Worm (Caenorhabditis elegans): ENCODE measurements around the gene C14E2.11.

Gene C14E2.11

DNA sequence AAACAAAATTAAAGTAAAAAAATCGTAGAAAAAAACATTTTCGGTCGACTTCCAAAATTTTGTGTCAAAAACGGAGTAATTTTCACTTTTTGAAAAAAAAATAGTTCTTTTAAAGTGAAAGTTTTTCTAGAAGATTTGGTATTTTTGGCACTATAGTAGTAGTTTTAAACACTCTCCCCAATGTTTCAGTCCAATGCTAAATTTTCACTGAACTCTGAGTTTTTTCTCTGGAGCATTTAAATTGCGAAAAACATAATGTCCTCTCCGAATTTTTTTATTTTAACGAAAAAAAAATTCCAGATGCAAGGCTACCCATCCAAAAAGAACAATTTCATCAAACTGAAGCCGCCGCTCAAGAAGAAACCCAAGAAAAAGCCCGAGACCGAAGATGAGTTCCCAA is 14.8 kb downstream of the C14E2.11 start, which contains the start of gene C14E2.7:
C14E2.7 (plus strand) TSS at position 301 of the 400 bp plus-strand sequence.
- TF ChIP-seq ztf-11 (tag; optimal IDR thresholded peaks at IDR 0.05), result no peak
- TF ChIP-seq nhr-23 (tag; optimal IDR thresholded peaks at IDR 0.05), result no peak

DNA sequence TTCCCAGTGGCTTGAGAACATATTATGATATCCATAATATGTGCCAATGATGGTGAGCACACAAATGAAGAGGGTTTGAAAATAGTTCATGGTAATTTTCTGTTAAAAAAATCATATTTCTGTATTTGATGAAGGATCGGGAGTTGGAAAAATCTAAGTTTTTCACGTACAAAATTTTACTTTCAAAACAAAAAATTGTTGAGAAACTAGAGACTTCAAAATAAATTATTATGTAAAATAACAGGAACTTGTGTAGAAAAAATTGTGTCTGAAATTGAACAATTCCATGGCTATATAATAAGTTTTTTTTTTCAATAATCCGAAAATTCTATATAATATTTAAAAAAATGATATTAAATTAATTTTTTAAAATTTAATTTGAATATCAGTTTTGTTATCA is 20.0 kb downstream of the C14E2.11 start, which contains the start of gene C14E2.4:
C14E2.4 (minus strand) TSS at position 101 of the 400 bp plus-strand sequence.
- no peak for TF ChIP-seq nhr-28 (tag; optimal IDR thresholded peaks at IDR 0.05)
- no peak for TF ChIP-seq nhr-67 (tag; optimal IDR thresholded peaks at IDR 0.05)
- no peak for TF ChIP-seq fkh-10 (GFP tag; optimal IDR thresholded peaks at IDR 0.05)

- no peak for TF ChIP-seq sea-2 (GFP tag; optimal IDR thresholded peaks at IDR 0.05)
- no peak for TF ChIP-seq nhr-77 (tag; optimal IDR thresholded peaks at IDR 0.05)
- no peak for TF ChIP-seq ceh-16 (tag; optimal IDR thresholded peaks at IDR 0.05)
- TF ChIP-seq aly-2 (tag; optimal IDR thresholded peaks at IDR 0.05), result no peak
- no peak for TF ChIP-seq R02D3.7 (tag; optimal IDR thresholded peaks at IDR 0.05)
- no peak for TF ChIP-seq nhr-237 (tag; optimal IDR thresholded peaks at IDR 0.05)
- TF ChIP-seq fkh-10 (GFP tag; optimal IDR thresholded peaks at IDR 0.05), result no peak
- TF ChIP-seq nhr-76 (tag; optimal IDR thresholded peaks at IDR 0.05), result no peak
- no peak for TF ChIP-seq egl-5 (tag; optimal IDR thresholded peaks at IDR 0.05)
- TF ChIP-seq lin-39 (tag; optimal IDR thresholded peaks at IDR 0.05), result no peak
- no peak for TF ChIP-seq fos-1 (tag; optimal IDR thresholded peaks at IDR 0.05)
- no peak for TF ChIP-seq ztf-4 (tag; optimal IDR thresholded peaks at IDR 0.05)
- TF ChIP-seq lsy-12 (tag; optimal IDR thresholded peaks at IDR 0.05), result no peak
- no peak for TF ChIP-seq nhr-12 (tag; optimal IDR thresholded peaks at IDR 0.05)
Observed at ce11 chrX:1825290-1825832, 24.1 kb downstream of the C14E2.11 start, which contains the start of gene C14E2.5. C14E2.5 (minus strand) TSS chrX:1825340.

- TF ChIP-seq nhr-11 (tag; optimal IDR thresholded peaks at IDR 0.05) (no peak), nhr-67 (tag; optimal IDR thresholded peaks at IDR 0.05) (no peak), lin-39 (tag; optimal IDR thresholded peaks at IDR 0.05) (no peak), nhr-28 (tag; optimal IDR thresholded peaks at IDR 0.05) (no peak), fkh-2 (tag; optimal IDR thresholded peaks at IDR 0.05) (no peak)
Observed at ce11 chrX:1826166-1826565, 24.9 kb downstream of the C14E2.11 start, which contains the start of gene C14E2.1. C14E2.1 (plus strand) TSS chrX:1826466.

DNA sequence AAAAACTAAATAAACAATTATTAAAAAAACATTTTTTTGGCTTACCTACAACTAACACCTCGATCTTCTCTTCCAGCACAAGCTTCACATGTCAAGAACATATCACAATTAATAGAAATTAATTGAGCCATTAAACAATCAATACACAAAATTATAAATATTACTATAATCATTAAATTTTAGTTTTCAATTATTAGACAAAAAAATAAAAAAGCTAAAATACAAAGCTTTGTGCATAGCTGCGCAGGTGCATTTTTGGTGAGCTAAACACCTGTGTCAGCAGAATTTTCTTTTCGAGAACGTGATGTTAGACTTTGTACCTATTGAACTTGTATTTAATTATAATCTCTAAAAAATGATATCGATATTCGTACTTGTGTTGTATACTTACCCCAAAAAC is 28.7 kb downstream of the C14E2.11 start, which contains the start of gene C14E2.6:
C14E2.6 (minus strand) TSS at position 101 of the 400 bp plus-strand sequence.
- TF ChIP-seq zag-1 (tag; optimal IDR thresholded peaks at IDR 0.05), result no peak
- TF ChIP-seq nhr-11 (tag; optimal IDR thresholded peaks at IDR 0.05), result no peak
- TF ChIP-seq nhr-76 (tag; optimal IDR thresholded peaks at IDR 0.05), result no peak
- no peak for TF ChIP-seq sea-2 (GFP tag; optimal IDR thresholded peaks at IDR 0.05)
- no peak for TF ChIP-seq elt-3 (tag; optimal IDR thresholded peaks at IDR 0.05)
- TF ChIP-seq fkh-10 (GFP tag; optimal IDR thresholded peaks at IDR 0.05), result no peak
- TF ChIP-seq ztf-4 (tag; optimal IDR thresholded peaks at IDR 0.05), result no peak
- TF ChIP-seq eor-1 (tag; optimal IDR thresholded peaks at IDR 0.05), result no peak
- TF ChIP-seq lsy-12 (tag; optimal IDR thresholded peaks at IDR 0.05), result no peak
- no peak for TF ChIP-seq unc-39 (tag; optimal IDR thresholded peaks at IDR 0.05)
- no peak for TF ChIP-seq ceh-16 (tag; optimal IDR thresholded peaks at IDR 0.05)
- no peak for TF ChIP-seq skn-1 (tag; optimal IDR thresholded peaks at IDR 0.05)
- no peak for TF ChIP-seq pqm-1 (tag; optimal IDR thresholded peaks at IDR 0.05)
- TF ChIP-seq fos-1 (tag; optimal IDR thresholded peaks at IDR 0.05), result no peak
- TF ChIP-seq nhr-25 (tag; optimal IDR thresholded peaks at IDR 0.05), result no peak
- no peak for TF ChIP-seq pha-4 (tag; optimal IDR thresholded peaks at IDR 0.05)

DNA sequence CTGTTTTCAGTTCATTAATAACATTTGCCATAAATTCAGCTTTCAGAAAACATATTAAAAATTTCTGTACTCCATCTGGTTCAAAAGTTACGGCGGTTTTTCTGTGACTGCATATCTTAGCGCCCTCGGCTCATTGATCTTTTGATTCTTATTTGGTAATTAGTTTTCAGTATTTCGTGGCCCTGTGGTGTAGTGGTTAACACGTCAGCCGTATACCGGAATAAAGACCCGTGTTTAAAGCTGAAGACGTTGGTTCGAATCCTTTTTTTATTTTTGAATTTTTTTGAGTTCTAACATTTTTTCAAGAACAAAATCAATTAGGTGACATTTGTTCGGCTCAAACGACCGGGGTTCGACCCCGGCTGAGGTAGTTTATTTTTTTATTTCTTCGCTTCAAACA is 29.2 kb downstream of the C14E2.11 start:
- TF ChIP-seq ZK546.5 (tag; optimal IDR thresholded peaks at IDR 0.05), result no peak
- no peak for TF ChIP-seq skn-1 (tag; optimal IDR thresholded peaks at IDR 0.05)
- no peak for TF ChIP-seq mml-1 (tag; optimal IDR thresholded peaks at IDR 0.05)
- no peak for TF ChIP-seq ceh-82 (tag; optimal IDR thresholded peaks at IDR 0.05)
- no peak for TF ChIP-seq ztf-11 (tag; optimal IDR thresholded peaks at IDR 0.05)
- TF ChIP-seq R02D3.7 (tag; optimal IDR thresholded peaks at IDR 0.05), result no peak
- no peak for TF ChIP-seq unc-62 (GFP tag; optimal IDR thresholded peaks at IDR 0.05)
- no peak for TF ChIP-seq fos-1 (tag; optimal IDR thresholded peaks at IDR 0.05)
- TF ChIP-seq nhr-77 (tag; optimal IDR thresholded peaks at IDR 0.05), result no peak
